Fruit fly (Drosophila melanogaster) whole organism, embryonic: ENCODE measurements around the gene CG11374.

Source experiments
- CG10654 ChIP-seq: fragments of 200-800 bp; sonication (Bioruptor generic); optimal IDR thresholded peaks from 2 replicates; lab custom pipeline; 2016; ENCODE audit warnings: missing biosample characterization, missing genetic modification characterization
- CG11504 ChIP-seq: fragments of 200-800 bp; sonication (Bioruptor generic); optimal IDR thresholded peaks from 3 replicates; lab custom pipeline; 2019; ENCODE audit warnings: missing biosample characterization, mild to moderate bottlenecking, missing genetic modification characterization, moderate library complexity
- CG12391 ChIP-seq: fragments of 200-800 bp; sonication (Bioruptor generic); optimal IDR thresholded peaks from 3 replicates; lab custom pipeline; 2018; ENCODE audit warnings: missing biosample characterization, mild to moderate bottlenecking, missing genetic modification characterization, moderate library complexity
- CG13123 ChIP-seq: fragments of 200-800 bp; sonication (Bioruptor generic); optimal IDR thresholded peaks from 2 replicates; lab custom pipeline; 2016; ENCODE audit warnings: missing biosample characterization, missing genetic modification characterization
- CG13287 ChIP-seq: fragments of 200-800 bp; sonication (Bioruptor generic); IDR thresholded peaks from 2 replicates; pipeline ENCODE4 v1.3.6; 2022; ENCODE audit warnings: missing biosample characterization, missing genetic modification characterization; ENCODE audit not compliant: partially characterized antibody
- CG14965 ChIP-seq: fragments of 200-800 bp; sonication (Bioruptor generic); optimal IDR thresholded peaks from 2 replicates; lab custom pipeline; 2016; ENCODE audit warnings: missing biosample characterization, missing genetic modification characterization, borderline replicate concordance
- CG1603 ChIP-seq: fragments of 200-800 bp; sonication (Bioruptor generic); optimal IDR thresholded peaks from 2 replicates; lab custom pipeline; 2019; ENCODE audit warnings: missing biosample characterization, mild to moderate bottlenecking, missing genetic modification characterization, moderate library complexity
- CG17186 ChIP-seq: fragments of 200-800 bp; sonication (Bioruptor generic); optimal IDR thresholded peaks from 3 replicates; lab custom pipeline; 2017; ENCODE audit warnings: missing biosample characterization, missing genetic modification reagents, missing genetic modification characterization
- CG17328 ChIP-seq: fragments of 200-800 bp; sonication (Bioruptor generic); IDR thresholded peaks from 2 replicates; pipeline ENCODE4 v1.3.6; 2022; ENCODE audit warnings: missing biosample characterization, missing genetic modification characterization
- CG42726 ChIP-seq: fragments of 200-800 bp; sonication (Bioruptor generic); IDR thresholded peaks from 2 replicates; pipeline ENCODE4 v1.3.6; 2022; ENCODE audit warnings: missing biosample characterization, missing genetic modification characterization; ENCODE audit not compliant: partially characterized antibody
- CG4328 ChIP-seq: fragments of 200-800 bp; sonication (Bioruptor generic); optimal IDR thresholded peaks from 3 replicates; lab custom pipeline; 2017; ENCODE audit warnings: missing biosample characterization, missing genetic modification reagents, missing genetic modification characterization
- CG5245 ChIP-seq: fragments of 200-800 bp; sonication (Bioruptor generic); optimal IDR thresholded peaks from 3 replicates; lab custom pipeline; 2016; ENCODE audit warnings: missing biosample characterization, missing genetic modification characterization
- CG8388 ChIP-seq: fragments of 200-800 bp; sonication (Bioruptor generic); optimal IDR thresholded peaks from 2 replicates; lab custom pipeline; 2019; ENCODE audit warnings: missing biosample characterization, mild to moderate bottlenecking, missing genetic modification characterization, moderate library complexity
- CG9215 ChIP-seq: fragments of 200-800 bp; sonication (Bioruptor generic); IDR thresholded peaks from 2 replicates; pipeline ENCODE4 v1.3.6; 2022; ENCODE audit warnings: missing biosample characterization, missing genetic modification characterization
- Doc3 ChIP-seq: fragments of 200-800 bp; sonication (Bioruptor generic); IDR thresholded peaks from 3 replicates; pipeline ENCODE4 v1.3.6; 2022; ENCODE audit warnings: missing biosample characterization, missing genetic modification characterization; ENCODE audit not compliant: partially characterized antibody
- Dref ChIP-seq: fragments of 200-800 bp; sonication (Bioruptor generic); IDR thresholded peaks from 2 replicates; pipeline ENCODE4 v1.3.6; 2022; ENCODE audit warnings: missing biosample characterization, missing genetic modification characterization
- GATAe ChIP-seq: fragments of 200-800 bp; sonication (Bioruptor generic); conservative IDR thresholded peaks from 2 replicates; pipeline ENCODE4 v1.3.6; 2022; ENCODE audit warnings: missing biosample characterization, missing genetic modification characterization
- H15 ChIP-seq: fragments of 200-800 bp; sonication (Bioruptor generic); IDR thresholded peaks from 3 replicates; pipeline ENCODE4 v1.3.6; 2022; ENCODE audit warnings: missing biosample characterization, missing genetic modification characterization
- MESR4 ChIP-seq: fragments of 200-800 bp; sonication (Bioruptor generic); optimal IDR thresholded peaks from 2 replicates; lab custom pipeline; 2018; ENCODE audit warnings: missing biosample characterization, mild to moderate bottlenecking, missing genetic modification characterization, moderate library complexity
- Sin3A ChIP-seq: fragments of >200 bp; optimal IDR thresholded peaks from 2 replicates; lab custom pipeline; 2018
- ara ChIP-seq: fragments of 200-800 bp; sonication (Bioruptor generic); IDR thresholded peaks from 2 replicates; pipeline ENCODE4 v1.3.6; 2022; ENCODE audit warnings: missing biosample characterization, missing genetic modification characterization
- az2 ChIP-seq: fragments of 200-800 bp; sonication (Bioruptor generic); optimal IDR thresholded peaks from 3 replicates; lab custom pipeline; 2016; ENCODE audit warnings: missing biosample characterization, missing genetic modification characterization
- bigmax ChIP-seq: fragments of 200-800 bp; sonication (Bioruptor generic); optimal IDR thresholded peaks from 2 replicates; lab custom pipeline; 2018; ENCODE audit warnings: missing biosample characterization, mild to moderate bottlenecking, missing genetic modification characterization
- cad ChIP-seq: fragments of >200 bp; optimal IDR thresholded peaks from 2 replicates; lab custom pipeline; 2017; ENCODE audit warnings: missing biosample characterization, missing genetic modification characterization
- crc ChIP-seq: fragments of 200-800 bp; sonication (Bioruptor generic); optimal IDR thresholded peaks from 2 replicates; lab custom pipeline; 2016; ENCODE audit warnings: missing biosample characterization, missing genetic modification characterization
- dan ChIP-seq: fragments of 200-800 bp; sonication (Bioruptor generic); IDR thresholded peaks from 2 replicates; pipeline ENCODE4 v1.3.6; 2022; ENCODE audit warnings: missing biosample characterization, missing genetic modification characterization
- dmrt99B ChIP-seq: fragments of 200-800 bp; sonication (Bioruptor generic); optimal IDR thresholded peaks from 2 replicates; lab custom pipeline; 2018; ENCODE audit warnings: missing biosample characterization, mild to moderate bottlenecking, missing genetic modification characterization, moderate library complexity
- dpn ChIP-seq, 2 experiments: fragments of 200-800 bp; sonication (Bioruptor generic); optimal IDR thresholded peaks; 3 replicates each; lab custom pipeline; 2016; ENCODE audit warnings: missing biosample characterization in 2 of 2, missing genetic modification characterization in 2 of 2
- fd3F ChIP-seq: fragments of 200-800 bp; sonication (Bioruptor generic); optimal IDR thresholded peaks from 2 replicates; lab custom pipeline; 2018; ENCODE audit warnings: missing biosample characterization, mild to moderate bottlenecking, missing genetic modification characterization, moderate library complexity
- gcm ChIP-seq: fragments of 200-800 bp; sonication (Bioruptor generic); optimal IDR thresholded peaks from 2 replicates; lab custom pipeline; 2019; ENCODE audit warnings: missing biosample characterization, mild to moderate bottlenecking, missing genetic modification characterization, moderate library complexity
- her ChIP-seq: fragments of 200-800 bp; sonication (Bioruptor generic); optimal IDR thresholded peaks from 2 replicates; lab custom pipeline; 2016; ENCODE audit warnings: missing biosample characterization, missing genetic modification characterization
- lmd ChIP-seq: fragments of 200-800 bp; sonication (Bioruptor generic); IDR thresholded peaks from 2 replicates; pipeline ENCODE4 v1.3.6; 2022; ENCODE audit warnings: missing biosample characterization, missing genetic modification characterization
- nerfin-1 ChIP-seq: fragments of 200-800 bp; sonication (Bioruptor generic); optimal IDR thresholded peaks from 3 replicates; lab custom pipeline; 2019; ENCODE audit warnings: missing biosample characterization, mild to moderate bottlenecking, missing genetic modification characterization, moderate library complexity
- pb ChIP-seq: fragments of 200-800 bp; sonication (Bioruptor generic); optimal IDR thresholded peaks from 3 replicates; lab custom pipeline; 2016; ENCODE audit warnings: missing biosample characterization, missing genetic modification characterization
- ranshi ChIP-seq: fragments of 200-800 bp; sonication (Bioruptor generic); IDR thresholded peaks from 2 replicates; pipeline ENCODE4 v1.3.6; 2022; ENCODE audit warnings: missing biosample characterization, missing genetic modification characterization
- salm ChIP-seq: fragments of 200-800 bp; sonication (Bioruptor generic); optimal IDR thresholded peaks from 2 replicates; lab custom pipeline; 2018; ENCODE audit warnings: missing biosample characterization, mild to moderate bottlenecking, missing genetic modification characterization
- sc ChIP-seq, 3 experiments: fragments of >200 bp in 2 of 3; fragments of 200-800 bp in 1 of 3; sonication (Bioruptor generic) in 1 of 3; optimal IDR thresholded peaks; 2 replicates in 2 of 3; 3 replicates in 1 of 3; lab custom pipeline; 2017; ENCODE audit warnings: mild to moderate bottlenecking in 1 of 3, missing biosample characterization in 1 of 3, missing genetic modification characterization in 1 of 3, missing genetic modification reagents in 1 of 3
- schlank ChIP-seq: fragments of 200-800 bp; sonication (Bioruptor generic); optimal IDR thresholded peaks from 2 replicates; lab custom pipeline; 2018; ENCODE audit warnings: missing biosample characterization, mild to moderate bottlenecking, missing genetic modification characterization
- scrt ChIP-seq: fragments of 200-800 bp; sonication (Bioruptor generic); optimal IDR thresholded peaks from 2 replicates; lab custom pipeline; 2018; ENCODE audit warnings: missing biosample characterization, mild to moderate bottlenecking, missing genetic modification characterization, moderate library complexity
- sug ChIP-seq: fragments of 200-800 bp; optimal IDR thresholded peaks from 2 replicates; lab custom pipeline; 2019; ENCODE audit warnings: missing biosample characterization, mild to moderate bottlenecking, missing genetic modification characterization, moderate library complexity
- wdn ChIP-seq: fragments of 200-800 bp; sonication (Bioruptor generic); IDR thresholded peaks from 2 replicates; pipeline ENCODE4 v1.3.6; 2022; ENCODE audit warnings: missing biosample characterization, missing genetic modification characterization
- z ChIP-seq: fragments of 200-800 bp; sonication (Bioruptor generic); IDR thresholded peaks from 3 replicates; pipeline ENCODE4 v1.3.6; 2022; ENCODE audit warnings: missing biosample characterization, missing genetic modification characterization
- zf30C ChIP-seq: fragments of 200-800 bp; sonication (Bioruptor generic); optimal IDR thresholded peaks from 3 replicates; lab custom pipeline; 2018; ENCODE audit warnings: missing biosample characterization, mild to moderate bottlenecking, missing genetic modification characterization

The CG11374 gene

DNA sequence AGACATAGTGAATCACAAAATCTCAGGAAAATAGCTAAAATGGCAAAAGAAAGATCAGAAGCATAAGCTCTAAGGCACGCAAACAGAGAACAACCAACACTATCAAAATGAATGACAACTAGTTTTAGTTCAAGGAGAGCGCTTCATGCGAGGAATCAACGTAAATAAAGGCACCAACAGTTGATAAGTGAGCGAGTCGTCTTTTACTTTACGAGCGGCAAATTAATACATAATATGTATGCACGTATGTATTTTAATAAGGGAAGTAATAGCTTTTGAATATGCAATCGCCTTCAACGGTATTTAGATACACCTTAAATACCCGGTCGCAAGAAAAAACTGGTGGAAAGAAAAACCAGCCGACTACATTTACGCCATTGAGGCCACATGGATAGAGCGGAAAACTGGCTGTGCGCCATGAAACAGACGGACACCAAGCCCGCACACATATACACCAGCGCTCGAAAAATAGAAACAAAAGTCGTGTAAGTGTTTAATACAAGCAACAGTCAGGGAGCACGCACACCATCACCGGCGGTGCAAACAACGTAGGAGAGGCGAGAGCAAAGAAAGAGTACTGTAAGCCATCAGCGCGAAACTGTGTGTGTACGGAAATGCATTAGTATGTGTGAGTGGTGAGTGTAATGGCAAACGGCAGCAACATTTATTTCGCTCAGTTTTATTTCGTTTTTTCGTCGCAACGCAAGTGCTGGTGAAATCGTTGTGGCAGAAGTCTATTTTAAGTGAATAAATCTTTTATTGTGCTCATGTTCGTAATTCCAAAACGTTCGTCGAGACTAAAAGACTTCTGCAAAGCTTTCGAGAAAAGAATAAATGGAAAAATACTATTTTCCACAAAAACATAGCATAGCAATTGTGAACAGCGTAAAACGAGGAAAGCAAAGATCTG lies 9.5 kb upstream of the CG11374 start, which contains the start of gene dbr (continued):
- TF ChIP-seq CG5245 (GFP tag; lab: Kevin White, UChicago) (no peak), sc (optimal IDR thresholded peaks at IDR 0.05; lab: Kevin White, UChicago) (no peak), sc (GFP tag; optimal IDR thresholded peaks at IDR 0.05; lab: Kevin White, UChicago) (no peak), sug (tag; lab: Kevin White, UChicago) (peak; percentile 59), ranshi (no peak), gcm (peak; percentile 65), H15 (no peak), schlank (tag; lab: Kevin White, UChicago) (no peak), scrt (GFP tag; lab: Kevin White, UChicago) (peak; percentile 74), fd3F (GFP tag; lab: Kevin White, UChicago) (no peak), Sin3A (lab: Kevin White, UChicago) (no peak), salm (tag; lab: Kevin White, UChicago) (no peak), CG13123 (GFP tag; lab: Kevin White, UChicago) (no peak), CG13287 (GFP tag; lab: Robert Waterston, UW) (peak; percentile 39), Doc3 (GFP tag; lab: Robert Waterston, UW) (no peak), az2 (GFP tag; lab: Kevin White, UChicago) (no peak), bigmax (GFP tag; lab: Kevin White, UChicago) (no peak), cad (GFP tag; lab: Kevin White, UChicago) (no peak), crc (GFP tag; lab: Kevin White, UChicago) (no peak), wdn (GFP tag; lab: Robert Waterston, UW) (no peak), CG42726 (GFP tag; lab: Robert Waterston, UW) (no peak), zf30C (GFP tag; lab: Kevin White, UChicago) (peak; percentile 12), her (GFP tag; lab: Kevin White, UChicago) (no peak), pb (no peak), Dref (GFP tag; lab: Robert Waterston, UW) (no peak), CG14965 (GFP tag; lab: Kevin White, UChicago) (no peak), CG11504 (tag; lab: Kevin White, UChicago) (peak; percentile 57), CG8388 (no peak), CG4328 (GFP tag; lab: Kevin White, UChicago) (peak; percentile 33), GATAe (GFP tag; lab: Robert Waterston, UW) (no peak), ara (GFP tag; lab: Robert Waterston, UW) (no peak), CG12391 (no peak), z (peak; percentile 79; the same call in 2 of the 3 replicates), dan (GFP tag; lab: Robert Waterston, UW) (no peak), CG1603 (tag; lab: Kevin White, UChicago) (peak; percentile 25), nerfin-1 (tag; lab: Kevin White, UChicago) (peak; percentile 24), CG17328 (GFP tag; lab: Robert Waterston, UW) (no peak), dmrt99B (tag; lab: Kevin White, UChicago) (peak; percentile 37), MESR4 (no peak), CG17186 (GFP tag; lab: Kevin White, UChicago) (no peak), CG9215 (GFP tag; lab: Robert Waterston, UW) (no peak), dpn (GFP tag; optimal IDR thresholded peaks at IDR 0.05; lab: Kevin White, UChicago) (no peak), lmd (GFP tag; lab: Robert Waterston, UW) (no peak), CG10654 (GFP tag; lab: Kevin White, UChicago) (no peak)
